Fruit fly (Drosophila melanogaster) whole organism, prepupa: ENCODE results near the gene Tim9b.

ENCODE experiments used
- Blimp-1 ChIP-seq: fragments of 200-800 bp; sonication (Bioruptor generic); optimal IDR thresholded peaks from 3 replicates; lab custom pipeline; 2017; ENCODE audit warnings: missing biosample characterization, missing genetic modification characterization, mild to moderate bottlenecking, moderate library complexity, missing genetic modification reagents
- CG10631 ChIP-seq: fragments of 200-800 bp; sonication (Bioruptor generic); optimal IDR thresholded peaks from 2 replicates; lab custom pipeline; 2016; ENCODE audit warnings: missing biosample characterization, missing genetic modification characterization
- CG10669 ChIP-seq: fragments of 200-800 bp; sonication (Bioruptor generic); optimal IDR thresholded peaks from 3 replicates; lab custom pipeline; 2018; ENCODE audit warnings: missing biosample characterization, mild to moderate bottlenecking, missing genetic modification characterization, moderate library complexity
- CG11762 ChIP-seq: fragments of 200-800 bp; sonication (Bioruptor generic); optimal IDR thresholded peaks from 3 replicates; lab custom pipeline; 2016; ENCODE audit warnings: missing biosample characterization, missing genetic modification characterization; ENCODE audit not compliant: insufficient read depth
- CG11902 ChIP-seq: fragments of 200-800 bp; sonication (Bioruptor generic); optimal IDR thresholded peaks from 3 replicates; lab custom pipeline; 2016; ENCODE audit warnings: missing biosample characterization, missing genetic modification characterization
- CG15336 ChIP-seq: fragments of 200-800 bp; sonication (Bioruptor generic); IDR thresholded peaks from 2 replicates; pipeline ENCODE4 v1.3.6; 2022; ENCODE audit warnings: missing biosample characterization, missing genetic modification characterization
- CG1621 ChIP-seq: fragments of 200-800 bp; sonication (Bioruptor generic); optimal IDR thresholded peaks from 3 replicates; lab custom pipeline; 2018; ENCODE audit warnings: missing biosample characterization, mild to moderate bottlenecking, missing genetic modification characterization
- CG16779 ChIP-seq: fragments of 200-800 bp; sonication (Bioruptor generic); optimal IDR thresholded peaks from 3 replicates; lab custom pipeline; 2017; ENCODE audit warnings: missing biosample characterization, mild to moderate bottlenecking, missing genetic modification characterization
- CG3032 ChIP-seq: fragments of 200-800 bp; optimal IDR thresholded peaks from 2 replicates; lab custom pipeline; 2019; ENCODE audit warnings: missing biosample characterization, mild to moderate bottlenecking, missing genetic modification characterization, moderate library complexity
- CG32006 ChIP-seq: fragments of 200-800 bp; sonication (Bioruptor generic); optimal IDR thresholded peaks from 3 replicates; lab custom pipeline; 2017; ENCODE audit warnings: missing biosample characterization, mild to moderate bottlenecking, missing genetic modification characterization
- CG34406 ChIP-seq: fragments of 200-800 bp; sonication (Bioruptor generic); optimal IDR thresholded peaks from 3 replicates; lab custom pipeline; 2016; ENCODE audit warnings: missing biosample characterization, missing genetic modification characterization
- CG3919 ChIP-seq: fragments of 200-800 bp; sonication (Bioruptor generic); optimal IDR thresholded peaks from 3 replicates; lab custom pipeline; 2016; ENCODE audit warnings: missing biosample characterization, missing genetic modification characterization
- CG6163 ChIP-seq: fragments of 200-800 bp; sonication (Bioruptor generic); IDR thresholded peaks from 3 replicates; pipeline ENCODE4 v1.3.6; 2022; ENCODE audit warnings: missing biosample characterization, missing genetic modification characterization
- CG6276 ChIP-seq: fragments of 200-800 bp; sonication (Bioruptor generic); optimal IDR thresholded peaks from 2 replicates; lab custom pipeline; 2017; ENCODE audit warnings: missing biosample characterization, mild to moderate bottlenecking, missing genetic modification characterization
- CG6854 ChIP-seq: fragments of 200-800 bp; sonication (Bioruptor generic); optimal IDR thresholded peaks from 2 replicates; lab custom pipeline; 2017; ENCODE audit warnings: missing biosample characterization, mild to moderate bottlenecking, missing genetic modification characterization
- CG9139 ChIP-seq: fragments of 200-800 bp; sonication (Bioruptor generic); optimal IDR thresholded peaks from 3 replicates; lab custom pipeline; 2017; ENCODE audit warnings: missing biosample characterization, mild to moderate bottlenecking, missing genetic modification characterization
- Eip75B ChIP-seq: fragments of 200-800 bp; sonication (Bioruptor generic); optimal IDR thresholded peaks from 3 replicates; lab custom pipeline; 2016; ENCODE audit warnings: missing biosample characterization, missing genetic modification characterization
- Eip93F ChIP-seq: fragments of 200-800 bp; sonication (Bioruptor generic); optimal IDR thresholded peaks from 2 replicates; lab custom pipeline; 2016; ENCODE audit warnings: missing biosample characterization, mild to moderate bottlenecking, missing genetic modification characterization
- Ets21C ChIP-seq: fragments of 200-800 bp; sonication (Bioruptor generic); optimal IDR thresholded peaks from 3 replicates; lab custom pipeline; 2016; ENCODE audit warnings: missing biosample characterization, missing genetic modification characterization
- Ets96B ChIP-seq: fragments of 200-800 bp; optimal IDR thresholded peaks from 2 replicates; lab custom pipeline; 2019; ENCODE audit warnings: missing biosample characterization, mild to moderate bottlenecking, missing genetic modification characterization, moderate library complexity
- Gug ChIP-seq: fragments of 200-800 bp; sonication (Bioruptor generic); IDR thresholded peaks from 2 replicates; pipeline ENCODE4 v1.3.6; 2022; ENCODE audit warnings: missing biosample characterization, missing genetic modification characterization
- Hr38 ChIP-seq: sonication (Bioruptor generic); optimal IDR thresholded peaks from 2 replicates; lab custom pipeline; 2016; ENCODE audit warnings: missing biosample characterization, missing genetic modification characterization
- Hr4 ChIP-seq: fragments of 200-800 bp; sonication (Bioruptor generic); optimal IDR thresholded peaks from 3 replicates; lab custom pipeline; 2016; ENCODE audit warnings: missing biosample characterization, missing genetic modification characterization
- Smox ChIP-seq: fragments of 200-800 bp; sonication (Bioruptor generic); optimal IDR thresholded peaks from 3 replicates; lab custom pipeline; 2016; ENCODE audit warnings: missing biosample characterization, missing genetic modification characterization
- Sox15 ChIP-seq: fragments of 200-800 bp; sonication (Bioruptor generic); optimal IDR thresholded peaks from 3 replicates; lab custom pipeline; 2016; ENCODE audit warnings: missing biosample characterization, missing genetic modification characterization
- achi ChIP-seq: fragments of 200-800 bp; sonication (Bioruptor generic); optimal IDR thresholded peaks from 3 replicates; lab custom pipeline; 2016; ENCODE audit warnings: missing biosample characterization, missing genetic modification characterization
- dac ChIP-seq: fragments of 200-800 bp; sonication (Bioruptor generic); optimal IDR thresholded peaks from 2 replicates; lab custom pipeline; 2017; ENCODE audit warnings: missing biosample characterization, mild to moderate bottlenecking, missing genetic modification characterization
- dsx ChIP-seq: fragments of 200-800 bp; optimal IDR thresholded peaks from 3 replicates; lab custom pipeline; 2019; ENCODE audit warnings: missing biosample characterization, mild to moderate bottlenecking, missing genetic modification characterization, moderate library complexity; ENCODE audit not compliant: poor library complexity, severe bottlenecking
- eg ChIP-seq: fragments of 200-800 bp; sonication (Bioruptor generic); IDR thresholded peaks from 3 replicates; pipeline ENCODE4 v1.3.6; 2022; ENCODE audit warnings: missing biosample characterization, missing genetic modification characterization
- esn ChIP-seq: fragments of 200-800 bp; sonication (Bioruptor generic); optimal IDR thresholded peaks from 2 replicates; lab custom pipeline; 2016; ENCODE audit warnings: missing biosample characterization, mild to moderate bottlenecking, missing genetic modification characterization, moderate library complexity
- fd59A ChIP-seq: fragments of 200-800 bp; sonication (Bioruptor generic); optimal IDR thresholded peaks from 2 replicates; lab custom pipeline; 2017; ENCODE audit warnings: missing biosample characterization, mild to moderate bottlenecking, missing genetic modification characterization, missing genetic modification reagents
- fd85E ChIP-seq: fragments of 200-800 bp; sonication (Bioruptor generic); optimal IDR thresholded peaks from 3 replicates; lab custom pipeline; 2016; ENCODE audit warnings: missing biosample characterization, missing genetic modification characterization
- fkh ChIP-seq: fragments of 200-800 bp; sonication (Bioruptor generic); optimal IDR thresholded peaks from 3 replicates; lab custom pipeline; 2017; ENCODE audit warnings: missing biosample characterization, mild to moderate bottlenecking, missing genetic modification characterization, moderate library complexity
- lz ChIP-seq: fragments of 200-800 bp; sonication (Bioruptor generic); optimal IDR thresholded peaks from 3 replicates; lab custom pipeline; 2016; ENCODE audit warnings: missing biosample characterization, missing genetic modification characterization
- pdm3 ChIP-seq: fragments of 200-800 bp; sonication (Bioruptor generic); optimal IDR thresholded peaks from 3 replicates; lab custom pipeline; 2016; ENCODE audit warnings: missing biosample characterization, missing genetic modification characterization
- salr ChIP-seq, 2 experiments: fragments of 200-800 bp; sonication (Bioruptor generic); optimal IDR thresholded peaks; 3 replicates each; lab custom pipeline; 2016 to 2018; ENCODE audit warnings: missing biosample characterization in 2 of 2, missing genetic modification characterization in 2 of 2, mild to moderate bottlenecking in 1 of 2
- spab ChIP-seq: fragments of 200-800 bp; sonication (Bioruptor generic); optimal IDR thresholded peaks from 2 replicates; lab custom pipeline; 2017; ENCODE audit warnings: missing biosample characterization, mild to moderate bottlenecking, missing genetic modification characterization, missing genetic modification reagents
- ss ChIP-seq, 2 experiments: fragments of 200-800 bp; sonication (Bioruptor generic); optimal IDR thresholded peaks; 2 replicates in 1 of 2; 3 replicates in 1 of 2; lab custom pipeline; 2017 to 2018; ENCODE audit warnings: mild to moderate bottlenecking in 2 of 2, missing biosample characterization in 2 of 2, missing genetic modification characterization in 2 of 2, moderate library complexity in 1 of 2
- svp ChIP-seq: fragments of 200-800 bp; sonication (Bioruptor generic); peaks from one replicate; lab custom pipeline; 2016; ENCODE audit warnings: missing biosample characterization, missing genetic modification characterization
- vri ChIP-seq: fragments of 200-800 bp; sonication (Bioruptor generic); optimal IDR thresholded peaks from 3 replicates; lab custom pipeline; 2016; ENCODE audit warnings: missing biosample characterization, mild to moderate bottlenecking, missing genetic modification characterization

Tim9b gene

DNA sequence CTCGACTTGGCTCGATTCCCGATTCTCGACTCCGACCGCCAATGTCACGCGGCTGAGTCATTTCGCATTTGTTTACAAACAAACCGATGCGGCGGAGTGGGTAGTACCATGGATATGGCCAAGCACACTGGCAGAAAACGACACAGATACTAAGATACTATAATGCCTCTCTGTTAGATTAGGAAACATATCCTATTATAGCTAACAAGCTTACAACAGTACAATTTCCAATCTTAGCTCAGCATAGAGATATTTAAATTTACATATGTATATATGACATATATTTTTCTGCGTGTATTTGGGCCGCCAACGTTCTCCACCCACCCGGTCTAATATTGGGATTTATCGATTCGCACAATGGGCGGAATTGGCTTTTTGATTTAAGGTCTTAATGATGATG lies 14.4 kb downstream of the Tim9b start (continued):
- TF ChIP-seq Eip75B (GFP tag; lab: Kevin White, UChicago) (peak; percentile 80), salr (GFP tag; optimal IDR thresholded peaks at IDR 0.05; lab: Kevin White, UChicago) (peak; percentile 11 to 79), Smox (GFP tag; lab: Kevin White, UChicago) (peak; percentile 39), fkh (GFP tag; lab: Kevin White, UChicago) (peak; percentile 25), CG34406 (GFP tag; lab: Kevin White, UChicago) (peak; percentile 44), CG6854 (no peak), dac (peak; percentile 23), CG3919 (peak; percentile 84)

dm6 chrX:19602483-19602882 lies 15.9 kb downstream of the Tim9b start:
- TF ChIP-seq fkh (GFP tag; lab: Kevin White, UChicago), result peak; percentile 9
- no peak for TF ChIP-seq CG16779 (tag; lab: Kevin White, UChicago)

DNA sequence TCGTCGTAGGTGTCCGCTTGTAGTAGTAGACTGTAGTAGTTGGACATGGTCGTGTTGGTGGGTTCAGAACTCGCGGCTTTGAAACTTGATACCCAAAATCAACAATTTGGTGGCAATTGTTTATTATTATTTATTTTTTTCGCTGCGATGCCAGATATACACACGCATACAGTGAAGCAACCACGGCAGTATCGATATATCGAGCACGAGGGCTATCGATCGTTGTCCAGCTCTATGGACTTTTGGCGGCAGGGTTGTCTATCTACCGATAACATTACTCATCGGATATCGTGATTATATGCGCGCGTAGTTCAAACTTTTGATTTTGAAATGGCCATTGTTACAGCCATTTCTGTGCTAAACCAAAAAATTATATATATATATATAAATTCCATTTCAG lies 16.7 kb downstream of the Tim9b start, which contains the start of gene CG14220:
Gene CG14220, minus strand, starts transcription at position 208 of the 400 bp plus-strand sequence.
- TF ChIP-seq CG3919 (no peak), fkh (GFP tag; lab: Kevin White, UChicago) (peak; percentile 2), CG9139 (no peak), svp (GFP tag; lab: Kevin White, UChicago) (peak; percentile 22), CG3032 (peak; percentile 12), CG10669 (GFP tag; lab: Kevin White, UChicago) (no peak)

dm6 chrX:19598503-19598902 lies 19.8 kb downstream of the Tim9b start:
- no peak for TF ChIP-seq svp (GFP tag; lab: Kevin White, UChicago)

DNA sequence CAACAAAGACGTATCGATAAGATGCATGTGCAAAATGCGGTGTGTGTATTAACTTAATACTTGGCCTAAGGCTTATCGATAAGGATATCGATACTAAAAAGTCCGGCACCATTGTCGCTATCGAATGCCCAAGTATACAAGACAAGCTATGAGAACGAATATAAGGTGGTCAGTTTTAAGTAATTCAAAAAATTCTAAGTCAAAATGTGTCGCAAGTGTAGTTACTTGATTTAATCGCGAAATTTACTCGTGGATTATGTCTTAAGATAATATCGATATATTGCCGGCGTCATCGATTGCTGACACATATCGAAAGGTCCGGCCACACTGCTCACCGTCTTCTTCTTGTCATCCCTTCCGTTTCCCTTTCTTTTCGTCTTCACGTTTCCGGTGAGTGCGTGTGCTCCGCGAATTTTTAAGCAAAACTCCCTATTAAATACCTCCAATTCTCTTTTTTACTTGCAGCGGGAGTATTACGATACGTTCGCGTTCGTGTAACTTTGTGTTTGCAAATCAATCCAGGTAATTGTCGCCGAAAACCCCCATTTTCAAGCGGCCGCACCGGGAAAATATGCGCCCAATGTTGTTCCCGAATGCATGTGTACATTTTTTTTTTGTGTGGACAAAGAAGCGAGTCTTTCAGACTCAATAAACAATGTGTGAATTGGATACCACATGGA lies 20.5 kb downstream of the Tim9b start, which contains the start of gene RpS10b:
Gene RpS10b, plus strand, starts transcription at position 348 of the 680 bp plus-strand sequence.
- TF ChIP-seq CG6276 (GFP tag; lab: Kevin White, UChicago), result peak; percentile 39
- peak; percentile 47 for TF ChIP-seq CG3032
- TF ChIP-seq lz (GFP tag; lab: Kevin White, UChicago), result peak; percentile 84
- TF ChIP-seq Ets21C, result peak; percentile 50
- TF ChIP-seq Sox15, result peak; percentile 54
- no peak for TF ChIP-seq Eip93F
- TF ChIP-seq CG16779 (tag; lab: Kevin White, UChicago), result peak; percentile 86
- TF ChIP-seq Hr38 (GFP tag; lab: Kevin White, UChicago), result no peak
- TF ChIP-seq Smox (GFP tag; lab: Kevin White, UChicago), result peak; percentile 72
- peak; percentile 87 for TF ChIP-seq eg (GFP tag; lab: Robert Waterston, UW)
- peak; percentile 87 for TF ChIP-seq CG34406 (GFP tag; lab: Kevin White, UChicago)
- TF ChIP-seq fd85E (GFP tag; lab: Kevin White, UChicago), result peak; percentile 62
- TF ChIP-seq dac, result no peak
- TF ChIP-seq esn, result peak; percentile 90
- peak; percentile 57 for TF ChIP-seq CG11902
- TF ChIP-seq fd59A (GFP tag; lab: Kevin White, UChicago), result peak; percentile 74
- peak; percentile 52 for TF ChIP-seq CG32006 (GFP tag; lab: Kevin White, UChicago)
- peak; percentile 83 for TF ChIP-seq pdm3 (GFP tag; lab: Kevin White, UChicago)
- TF ChIP-seq Eip75B (GFP tag; lab: Kevin White, UChicago), result peak; percentile 75
- peak; percentile 98 for TF ChIP-seq CG6854
- TF ChIP-seq CG11762, result peak; percentile 80
- no peak for TF ChIP-seq Gug (GFP tag; lab: Robert Waterston, UW)
- TF ChIP-seq Hr4, result peak; percentile 22
- peak; percentile 31 for TF ChIP-seq CG10631
- peak; percentile 17 for TF ChIP-seq Ets96B (tag; lab: Kevin White, UChicago)
- TF ChIP-seq CG6163 (GFP tag; lab: Robert Waterston, UW), result peak; percentile 89
- peak; percentile 45 for TF ChIP-seq CG15336 (GFP tag; lab: Robert Waterston, UW)
- peak; percentile 84 for TF ChIP-seq vri
- TF ChIP-seq CG1621 (tag; lab: Kevin White, UChicago), result peak; percentile 73
- TF ChIP-seq achi (GFP tag; lab: Kevin White, UChicago), result peak; percentile 85
- peak; percentile 63 for TF ChIP-seq spab
- TF ChIP-seq Blimp-1 (GFP tag; lab: Kevin White, UChicago), result peak; percentile 81
- peak; percentile 81 for TF ChIP-seq CG10669 (GFP tag; lab: Kevin White, UChicago)
- TF ChIP-seq ss (GFP tag; optimal IDR thresholded peaks at IDR 0.05; lab: Kevin White, UChicago), result peak; percentile 86 to 95
- peak; percentile 17 for TF ChIP-seq dsx (GFP tag; lab: Kevin White, UChicago)
- TF ChIP-seq fkh (GFP tag; lab: Kevin White, UChicago), result peak; percentile 86
